Worm (Caenorhabditis elegans) whole organism, mixed stage, embryonic: ENCODE data around the gene F13H8.12.

Experiments
- elt-3 ChIP-seq: fragments of 150-350 bp; optimal IDR thresholded peaks from 2 replicates; lab custom pipeline; 2014; ENCODE audit warnings: missing biosample characterization, missing genetic modification characterization
- ztf-11 ChIP-seq: fragments of 150-350 bp; optimal IDR thresholded peaks from 2 replicates; lab custom pipeline; 2014; ENCODE audit warnings: missing biosample characterization, missing genetic modification characterization

DNA sequence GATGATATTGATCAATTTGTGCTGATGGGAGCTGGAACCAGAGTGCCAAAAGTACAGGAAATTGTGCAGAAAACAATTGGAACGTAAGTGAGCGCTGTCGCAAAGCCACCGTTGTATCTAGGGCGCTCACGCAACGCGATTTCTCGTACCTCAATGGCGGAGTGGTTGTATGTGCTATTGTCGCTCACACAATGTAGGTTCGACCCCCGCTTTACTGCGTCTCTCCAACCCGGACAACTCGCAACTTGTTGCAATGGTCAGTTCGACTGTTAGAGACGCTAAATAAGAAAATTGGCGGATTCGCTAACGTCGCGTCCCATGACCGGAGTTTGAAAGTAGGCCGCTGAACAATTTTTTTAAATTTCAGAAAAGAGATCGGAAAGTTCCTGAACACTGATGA is 13.8 kb upstream of the F13H8.12 start:
- no peak for TF ChIP-seq ztf-11
- no peak for TF ChIP-seq elt-3 (tag; lab: Kevin White, UChicago)
